Worm (Caenorhabditis elegans): ENCODE results near the gene F26F2.4.
A peak's percentile ranks its signal among the peaks of the same experiment; 100 is the strongest.
"Not testable (repeated sequence)": the region's sequence is repeated elsewhere in the genome, so short reads cannot be mapped to it uniquely, and the experiment has no call there.

Gene F26F2.4

ce11 chrV:20568995-20569394 lies at the start of gene F26F2.4:
Gene F26F2.4, plus strand, starts transcription at chrV:20569295.
- TF ChIP-seq sem-4, zag-1, nhr-11 (tag; optimal IDR thresholded peaks at IDR 0.05): not testable (repeated sequence)

- TF ChIP-seq blmp-1 (tag; optimal IDR thresholded peaks at IDR 0.05; ENCODE audit: insufficient read depth) (no peak), nhr-129 (tag; optimal IDR thresholded peaks at IDR 0.05) (no peak), unc-55 (GFP tag; optimal IDR thresholded peaks at IDR 0.05) (peak; percentile 65), alr-1 (tag; optimal IDR thresholded peaks at IDR 0.05) (no peak), lin-11 (tag; optimal IDR thresholded peaks at IDR 0.05) (no peak), C34F6.9 (tag; optimal IDR thresholded peaks at IDR 0.05) (peak; percentile 75), nhr-21 (tag; optimal IDR thresholded peaks at IDR 0.05) (no peak), lin-39 (tag; optimal IDR thresholded peaks at IDR 0.05) (no peak), ZK546.5 (tag; optimal IDR thresholded peaks at IDR 0.05) (no peak), unc-62 (GFP tag; optimal IDR thresholded peaks at IDR 0.05) (no peak), snpc-4 (tag; optimal IDR thresholded peaks at IDR 0.05) (no peak), nhr-23 (tag; optimal IDR thresholded peaks at IDR 0.05) (no peak), lin-13 (GFP tag; optimal IDR thresholded peaks at IDR 0.05) (no peak), ztf-4 (tag; optimal IDR thresholded peaks at IDR 0.05) (no peak), gmeb-1 (tag; optimal IDR thresholded peaks at IDR 0.05) (no peak), peb-1 (tag; optimal IDR thresholded peaks at IDR 0.05) (no peak), sem-4 (tag; optimal IDR thresholded peaks at IDR 0.05) (no peak), zag-1 (tag; optimal IDR thresholded peaks at IDR 0.05) (no peak), elt-1 (tag; optimal IDR thresholded peaks at IDR 0.05) (no peak), F13H6.1 (tag; optimal IDR thresholded peaks at IDR 0.05) (no peak), lsy-2 (tag; optimal IDR thresholded peaks at IDR 0.05) (no peak), mbf-1 (tag; optimal IDR thresholded peaks at IDR 0.05) (no peak), fos-1 (tag; optimal IDR thresholded peaks at IDR 0.05) (peak; percentile 23), elt-3 (tag; optimal IDR thresholded peaks at IDR 0.05) (no peak), nhr-6 (tag; optimal IDR thresholded peaks at IDR 0.05) (no peak), egl-27 (tag; optimal IDR thresholded peaks at IDR 0.05) (no peak), aly-2 (tag; optimal IDR thresholded peaks at IDR 0.05) (no peak)
Measured at ce11 chrV:20522219-20522618, 46.9 kb upstream of the F26F2.4 start, which contains the start of the genes Y38H6C.9 and fbxa-150. Gene Y38H6C.9, minus strand, starts transcription at chrV:20522270. Gene fbxa-150, plus strand, starts transcription at chrV:20522598.

ce11 chrV:20525816-20526459 lies 43.2 kb upstream of the F26F2.4 start, which contains the start of the genes srh-166 and Y38H6C.24:
Gene srh-166, minus strand, starts transcription at chrV:20525866.
Gene Y38H6C.24, plus strand, starts transcription at chrV:20526435.
- peak; percentile 98 for TF ChIP-seq fos-1 (tag; optimal IDR thresholded peaks at IDR 0.05)
- TF ChIP-seq gmeb-1 (tag; optimal IDR thresholded peaks at IDR 0.05) = peak; percentile 17
- TF ChIP-seq peb-1 (tag; optimal IDR thresholded peaks at IDR 0.05) = no peak
- peak; percentile 64 for TF ChIP-seq sma-9 (GFP tag; optimal IDR thresholded peaks at IDR 0.05)
- no peak for TF ChIP-seq sma-9 (tag; optimal IDR thresholded peaks at IDR 0.05)

ce11 chrV:20527493-20527892 lies 41.6 kb upstream of the F26F2.4 start, which contains the start of gene Y38H6C.13:
Gene Y38H6C.13, plus strand, starts transcription at chrV:20527793.
- TF ChIP-seq nhr-25 (tag; optimal IDR thresholded peaks at IDR 0.05) (no peak), aly-2 (tag; optimal IDR thresholded peaks at IDR 0.05) (no peak), dmd-4 (tag; optimal IDR thresholded peaks at IDR 0.05) (no peak), lin-11 (tag; optimal IDR thresholded peaks at IDR 0.05) (no peak), mbf-1 (tag; optimal IDR thresholded peaks at IDR 0.05) (no peak), mab-5 (tag; optimal IDR thresholded peaks at IDR 0.05) (no peak)

- no peak for TF ChIP-seq Y55F3AM.14 (GFP tag; optimal IDR thresholded peaks at IDR 0.05)
- TF ChIP-seq F13H6.1 (tag; optimal IDR thresholded peaks at IDR 0.05) = no peak
- TF ChIP-seq elt-1 (tag; optimal IDR thresholded peaks at IDR 0.05) = no peak
- TF ChIP-seq ZK546.5 (tag; optimal IDR thresholded peaks at IDR 0.05) = no peak
- TF ChIP-seq ama-1 (optimal IDR thresholded peaks at IDR 0.05) = no peak
- no peak for TF ChIP-seq peb-1 (tag; optimal IDR thresholded peaks at IDR 0.05)
- no peak for TF ChIP-seq nhr-21 (tag; optimal IDR thresholded peaks at IDR 0.05)
- TF ChIP-seq ceh-16 (tag; optimal IDR thresholded peaks at IDR 0.05) = no peak
- no peak for TF ChIP-seq lin-39 (tag; optimal IDR thresholded peaks at IDR 0.05)
- TF ChIP-seq alr-1 (tag; optimal IDR thresholded peaks at IDR 0.05) = no peak
- TF ChIP-seq blmp-1 (tag; optimal IDR thresholded peaks at IDR 0.05; ENCODE audit: insufficient read depth) = no peak
- no peak for TF ChIP-seq crh-2 (tag; optimal IDR thresholded peaks at IDR 0.05)
- TF ChIP-seq unc-55 (GFP tag; optimal IDR thresholded peaks at IDR 0.05) = no peak
- TF ChIP-seq mbf-1 (tag; optimal IDR thresholded peaks at IDR 0.05) = no peak
- TF ChIP-seq nhr-11 (tag; optimal IDR thresholded peaks at IDR 0.05) = no peak
- no peak for TF ChIP-seq nhr-25 (tag; optimal IDR thresholded peaks at IDR 0.05)
- no peak for TF ChIP-seq lin-13 (GFP tag; optimal IDR thresholded peaks at IDR 0.05)
- no peak for TF ChIP-seq nhr-6 (tag; optimal IDR thresholded peaks at IDR 0.05)
Measured at ce11 chrV:20534072-20534471, 35.0 kb upstream of the F26F2.4 start, which contains the start of gene famh-161. Gene famh-161, minus strand, starts transcription at chrV:20534172.

Data from whole organism, L2 larva.